Worm (Caenorhabditis elegans): ENCODE data around the gene E02C12.12.

E02C12.12 gene

DNA sequence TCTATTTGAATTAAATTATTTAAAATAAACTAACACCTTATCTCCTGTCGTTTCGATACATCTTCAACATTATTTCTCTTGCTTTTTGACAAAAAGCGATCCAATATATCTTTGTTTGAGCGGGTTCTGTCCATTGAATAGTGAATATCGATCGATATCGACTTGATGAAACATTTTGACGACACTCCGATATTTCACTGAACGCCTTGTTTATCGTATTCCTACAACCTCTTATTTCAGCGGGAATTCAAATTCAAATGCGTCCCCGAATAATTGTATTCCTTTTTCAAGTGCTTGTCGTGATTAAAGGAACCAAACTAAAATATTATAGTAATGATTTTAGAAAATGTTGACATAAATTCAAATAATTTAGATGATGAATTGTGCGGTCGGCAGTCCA is 35.3 kb downstream of the E02C12.12 start, which contains the start of the genes K07B1.7 and try-5:
TSS of gene K07B1.7 (minus strand) at position 159 of the 400 bp plus-strand sequence.
TSS of gene try-5 (plus strand) at position 241 of the 400 bp plus-strand sequence.
- TF ChIP-seq lir-3 (tag; optimal IDR thresholded peaks at IDR 0.05) (no peak), arid-1 (GFP tag; conservative IDR thresholded peaks at IDR 0.05) (no peak), madf-5 (GFP tag; IDR thresholded peaks at IDR 0.05) (no peak), mes-2 (tag; optimal IDR thresholded peaks at IDR 0.05; ENCODE audit: poor library complexity, severe bottlenecking) (no peak), hlh-30 (tag; optimal IDR thresholded peaks at IDR 0.05; ENCODE audit: insufficient read depth) (peak; percentile 60), egl-27 (tag; optimal IDR thresholded peaks at IDR 0.05) (no peak), ceh-28 (tag; optimal IDR thresholded peaks at IDR 0.05) (peak; percentile 69), nhr-102 (tag; optimal IDR thresholded peaks at IDR 0.05) (no peak), aly-2 (tag; optimal IDR thresholded peaks at IDR 0.05) (no peak), lin-39 (tag; optimal IDR thresholded peaks at IDR 0.05) (no peak), nhr-6 (tag; optimal IDR thresholded peaks at IDR 0.05) (peak; percentile 27), zfp-2 (tag; optimal IDR thresholded peaks at IDR 0.05) (no peak), spr-1 (tag; optimal IDR thresholded peaks at IDR 0.05) (no peak), pqm-1 (tag; optimal IDR thresholded peaks at IDR 0.05) (no peak), nhr-41 (GFP tag; IDR thresholded peaks at IDR 0.05) (no peak), fos-1 (tag; optimal IDR thresholded peaks at IDR 0.05) (no peak), F37D6.2 (tag; optimal IDR thresholded peaks at IDR 0.05) (no peak), ztf-7 (tag; optimal IDR thresholded peaks at IDR 0.05) (no peak), spr-3 (GFP tag; optimal IDR thresholded peaks at IDR 0.05) (no peak), T20F7.1 (GFP tag; optimal IDR thresholded peaks at IDR 0.05) (peak; percentile 97), daf-12 (tag; optimal IDR thresholded peaks at IDR 0.05) (no peak), dpl-1 (GFP tag; optimal IDR thresholded peaks at IDR 0.05) (peak; percentile 95), D1046.2 (GFP tag; IDR thresholded peaks at IDR 0.05) (no peak), tra-1 (GFP tag; IDR thresholded peaks at IDR 0.05) (no peak), daf-19 (GFP tag; conservative IDR thresholded peaks at IDR 0.05) (no peak), mxl-3 (GFP tag; optimal IDR thresholded peaks at IDR 0.05) (no peak), zag-1 (tag; optimal IDR thresholded peaks at IDR 0.05) (no peak), snpc-1.2 (GFP tag; IDR thresholded peaks at IDR 0.05) (no peak), nhr-77 (tag; optimal IDR thresholded peaks at IDR 0.05) (no peak), lin-38 (GFP tag; IDR thresholded peaks at IDR 0.05) (no peak), pha-4 (GFP tag; IDR thresholded peaks at IDR 0.05) (no peak), pha-4 (tag; optimal IDR thresholded peaks at IDR 0.05) (no peak), attf-4 (tag; optimal IDR thresholded peaks at IDR 0.05) (no peak), Y105C5A.15 (GFP tag; IDR thresholded peaks at IDR 0.05) (no peak), lsy-2 (tag; optimal IDR thresholded peaks at IDR 0.05) (no peak), duxl-1 (tag; optimal IDR thresholded peaks at IDR 0.05; ENCODE audit: poor library complexity) (no peak), nhr-28 (tag; optimal IDR thresholded peaks at IDR 0.05) (peak; percentile 29), nhr-25 (tag; optimal IDR thresholded peaks at IDR 0.05; ENCODE audit: borderline replicate concordance, insufficient read depth) (no peak), zip-2 (tag; optimal IDR thresholded peaks at IDR 0.05) (no peak), sdz-12 (GFP tag; optimal IDR thresholded peaks at IDR 0.05) (no peak), hmg-1.1 (GFP tag; IDR thresholded peaks at IDR 0.05) (0 out of 2 replicates have a peak, but pooled peaks have one; percentile 21), F49E8.2 (tag; optimal IDR thresholded peaks at IDR 0.05; ENCODE audit: borderline replicate concordance) (no peak), dmd-9 (GFP tag; IDR thresholded peaks at IDR 0.05) (no peak), ZK337.2 (GFP tag; IDR thresholded peaks at IDR 0.05) (no peak), mep-1 (tag; optimal IDR thresholded peaks at IDR 0.05) (no peak), dmd-8 (GFP tag; IDR thresholded peaks at IDR 0.05) (no peak), nhr-48 (tag; optimal IDR thresholded peaks at IDR 0.05) (no peak), nhr-111 (GFP tag; optimal IDR thresholded peaks at IDR 0.05) (no peak), mdt-29 (GFP tag; IDR thresholded peaks at IDR 0.05) (no peak), ama-1 (optimal IDR thresholded peaks at IDR 0.05) (no peak), ceh-44 (GFP tag; IDR thresholded peaks at IDR 0.05) (no peak), Y75B8A.6 (GFP tag; IDR thresholded peaks at IDR 0.05) (no peak), ztf-11 (tag; optimal IDR thresholded peaks at IDR 0.05) (no peak)
